Worm (Caenorhabditis elegans) whole organism, L1 larva: ENCODE data around the gene Y57G11C.23.

ENCODE experiments used
- aha-1 ChIP-seq: fragments of 150-350 bp; optimal IDR thresholded peaks from 2 replicates; lab custom pipeline; 2014; ENCODE audit warnings: missing biosample characterization, missing genetic modification characterization
- elt-2 ChIP-seq: sonication (generic microtip); optimal IDR thresholded peaks from 2 replicates; lab custom pipeline; 2016; ENCODE audit warnings: missing genetic modification characterization, mild to moderate bottlenecking, inconsistent platforms, missing compliant biosample characterization, missing genetic modification reagents
- elt-3 ChIP-seq, 6 experiments: fragments of 150-350 bp in 1 of 6; sonication (generic microtip); optimal IDR thresholded peaks; 2 replicates each; lab custom pipeline; 2017 to 2018; ENCODE audit warnings: missing biosample characterization in 6 of 6, missing genetic modification characterization in 6 of 6, inconsistent platforms in 1 of 6
- jun-1 ChIP-seq: fragments of 150-350 bp; optimal IDR thresholded peaks from 2 replicates; lab custom pipeline; 2014; ENCODE audit warnings: missing biosample characterization, missing genetic modification reagents, missing genetic modification characterization
- mdl-1 ChIP-seq, 2 experiments: fragments of 150-350 bp; optimal IDR thresholded peaks; 2 replicates each; lab custom pipeline; 2014 to 2017; ENCODE audit warnings: missing biosample characterization in 2 of 2, missing genetic modification characterization in 2 of 2, inconsistent platforms in 1 of 2
- nhr-28 ChIP-seq: fragments of 150-350 bp; optimal IDR thresholded peaks from 2 replicates; lab custom pipeline; 2014; ENCODE audit warnings: missing biosample characterization, missing genetic modification characterization
- nhr-77 ChIP-seq: fragments of 150-350 bp; optimal IDR thresholded peaks from 2 replicates; lab custom pipeline; 2014; ENCODE audit warnings: missing biosample characterization, missing genetic modification characterization
- nhr-90 ChIP-seq: sonication (generic microtip); optimal IDR thresholded peaks from 2 replicates; lab custom pipeline; 2016; ENCODE audit warnings: mild to moderate bottlenecking, missing genetic modification characterization, missing compliant biosample characterization; ENCODE audit not compliant: poor library complexity
- sptf-1 ChIP-seq: fragments of 150-350 bp; optimal IDR thresholded peaks from 2 replicates; lab custom pipeline; 2014; ENCODE audit warnings: missing biosample characterization, missing genetic modification characterization
- unc-62 ChIP-seq: fragments of 150-350 bp; optimal IDR thresholded peaks from 2 replicates; lab custom pipeline; 2014; ENCODE audit warnings: missing biosample characterization, missing genetic modification reagents, missing genetic modification characterization
- unc-86 ChIP-seq: sonication (generic microtip); optimal IDR thresholded peaks from 2 replicates; lab custom pipeline; 2016; ENCODE audit warnings: missing genetic modification characterization, missing compliant biosample characterization
- ztf-11 ChIP-seq, 2 experiments: sonication (generic microtip); optimal IDR thresholded peaks; 2 replicates each; lab custom pipeline; 2016 to 2017; ENCODE audit warnings: missing genetic modification characterization in 2 of 2, missing biosample characterization in 1 of 2, missing compliant biosample characterization in 1 of 2

- TF ChIP-seq unc-62 (GFP tag; lab: Kevin White, UChicago), result no peak
- no peak for TF ChIP-seq mdl-1 (tag; optimal IDR thresholded peaks at IDR 0.05; lab: Kevin White, UChicago)
- no peak for TF ChIP-seq nhr-77 (tag; lab: Kevin White, UChicago)
- no peak for TF ChIP-seq elt-3 (tag; optimal IDR thresholded peaks at IDR 0.05; lab: Kevin White, UChicago)
- no peak for TF ChIP-seq unc-86 (tag; lab: Kevin White, UChicago)
- no peak for TF ChIP-seq jun-1
- no peak for TF ChIP-seq nhr-28 (tag; lab: Kevin White, UChicago)
- no peak for TF ChIP-seq nhr-90 (tag; lab: Kevin White, UChicago)
- no peak for TF ChIP-seq aha-1 (tag; lab: Kevin White, UChicago)
- TF ChIP-seq ztf-11 (tag; optimal IDR thresholded peaks at IDR 0.05; lab: Kevin White, UChicago), result no peak
- no peak for TF ChIP-seq elt-2 (tag; lab: Kevin White, UChicago)
- TF ChIP-seq sptf-1 (tag; lab: Kevin White, UChicago), result no peak
These were observed 45.3 kb downstream of the Y57G11C.23 start, which contains the start of gene Y57G11C.46 for ce11 chrIV:14816288-14816687.
